Fruit fly (Drosophila melanogaster) whole organism, embryonic: ENCODE measurements around the gene Hap40.

Experiments
- Atf-2 ChIP-seq: fragments of 200-800 bp; sonication (Bioruptor generic); optimal IDR thresholded peaks from 2 replicates; lab custom pipeline; 2016; ENCODE audit warnings: missing biosample characterization, missing genetic modification characterization
- B-H1 ChIP-seq: fragments of 200-800 bp; sonication (Bioruptor generic); IDR thresholded peaks from 3 replicates; pipeline ENCODE4 v1.3.6; 2022; ENCODE audit warnings: missing biosample characterization, missing genetic modification characterization
- BEAF-32 ChIP-seq: fragments of 200-800 bp; sonication (Bioruptor generic); optimal IDR thresholded peaks from 3 replicates; lab custom pipeline; 2017; ENCODE audit warnings: missing biosample characterization, missing genetic modification characterization, mild to moderate bottlenecking, moderate library complexity, missing genetic modification reagents
- Bgb ChIP-seq: fragments of 200-800 bp; sonication (Bioruptor generic); IDR thresholded peaks from 2 replicates; pipeline ENCODE4 v1.3.6; 2022; ENCODE audit warnings: missing biosample characterization, missing genetic modification characterization; ENCODE audit not compliant: partially characterized antibody
- Blimp-1 ChIP-seq: fragments of 200-800 bp; sonication (Bioruptor generic); optimal IDR thresholded peaks from 3 replicates; lab custom pipeline; 2018; ENCODE audit warnings: missing biosample characterization, missing genetic modification characterization, mild to moderate bottlenecking, moderate library complexity, missing genetic modification reagents
- CG10147 ChIP-seq: fragments of 200-800 bp; sonication (Bioruptor generic); optimal IDR thresholded peaks from 2 replicates; lab custom pipeline; 2019; ENCODE audit warnings: missing biosample characterization, mild to moderate bottlenecking, missing genetic modification characterization, moderate library complexity
- CG13624 ChIP-seq: fragments of 200-800 bp; sonication (Bioruptor generic); optimal IDR thresholded peaks from 2 replicates; lab custom pipeline; 2016; ENCODE audit warnings: missing biosample characterization, missing genetic modification characterization
- CG14014 ChIP-seq: fragments of 200-800 bp; sonication (Bioruptor generic); IDR thresholded peaks from 2 replicates; pipeline ENCODE4 v1.3.6; 2022; ENCODE audit warnings: missing biosample characterization, missing genetic modification characterization
- CG14710 ChIP-seq: fragments of 200-800 bp; sonication (Bioruptor generic); optimal IDR thresholded peaks from 3 replicates; lab custom pipeline; 2019; ENCODE audit warnings: missing biosample characterization, mild to moderate bottlenecking, missing genetic modification characterization, moderate library complexity
- CG14860 ChIP-seq: fragments of 200-800 bp; sonication (Bioruptor generic); IDR thresholded peaks from 3 replicates; pipeline ENCODE4 v1.3.6; 2022; ENCODE audit warnings: missing biosample characterization, missing genetic modification characterization; ENCODE audit not compliant: partially characterized antibody
- CG15514 ChIP-seq: fragments of 200-800 bp; sonication (Bioruptor generic); optimal IDR thresholded peaks from 3 replicates; lab custom pipeline; 2017; ENCODE audit warnings: missing biosample characterization, missing genetic modification characterization, mild to moderate bottlenecking, moderate library complexity, missing genetic modification reagents
- CG16863 ChIP-seq: fragments of 200-800 bp; sonication (Bioruptor generic); optimal IDR thresholded peaks from 3 replicates; lab custom pipeline; 2016; ENCODE audit warnings: missing biosample characterization, missing genetic modification characterization
- CG1792 ChIP-seq: fragments of 200-800 bp; sonication (Bioruptor generic); optimal IDR thresholded peaks from 2 replicates; lab custom pipeline; 2016; ENCODE audit warnings: missing biosample characterization, missing genetic modification characterization
- CG2678 ChIP-seq: fragments of 200-800 bp; sonication (Bioruptor generic); optimal IDR thresholded peaks from 3 replicates; lab custom pipeline; 2019; ENCODE audit warnings: missing biosample characterization, mild to moderate bottlenecking, missing genetic modification characterization, moderate library complexity
- CG30431 ChIP-seq: fragments of 200-800 bp; sonication (Bioruptor generic); optimal IDR thresholded peaks from 2 replicates; lab custom pipeline; 2017; ENCODE audit warnings: missing biosample characterization, missing genetic modification characterization
- CG42726 ChIP-seq: fragments of 200-800 bp; sonication (Bioruptor generic); IDR thresholded peaks from 2 replicates; pipeline ENCODE4 v1.3.6; 2022; ENCODE audit warnings: missing biosample characterization, missing genetic modification characterization; ENCODE audit not compliant: partially characterized antibody
- CG4404 ChIP-seq: fragments of 200-800 bp; sonication (Bioruptor generic); IDR thresholded peaks from 2 replicates; pipeline ENCODE4 v1.3.6; 2022; ENCODE audit warnings: missing biosample characterization, missing genetic modification characterization
- CG4617 ChIP-seq: fragments of 200-800 bp; sonication (Bioruptor generic); optimal IDR thresholded peaks from 3 replicates; lab custom pipeline; 2016; ENCODE audit warnings: missing biosample characterization, missing genetic modification characterization, borderline replicate concordance
- CG4707 ChIP-seq: fragments of 200-800 bp; sonication (Bioruptor generic); optimal IDR thresholded peaks from 2 replicates; lab custom pipeline; 2018; ENCODE audit warnings: missing biosample characterization, mild to moderate bottlenecking, missing genetic modification characterization, moderate library complexity
- CG6654 ChIP-seq: fragments of 200-800 bp; sonication (Bioruptor generic); optimal IDR thresholded peaks from 2 replicates; lab custom pipeline; 2017; ENCODE audit warnings: missing biosample characterization, mild to moderate bottlenecking, missing genetic modification characterization
- CG6683 ChIP-seq: fragments of 200-800 bp; sonication (Bioruptor generic); optimal IDR thresholded peaks from 2 replicates; lab custom pipeline; 2017; ENCODE audit warnings: missing biosample characterization, mild to moderate bottlenecking, missing genetic modification characterization, missing genetic modification reagents
- CG7271 ChIP-seq: fragments of 200-800 bp; sonication (Bioruptor generic); optimal IDR thresholded peaks from 2 replicates; lab custom pipeline; 2018; ENCODE audit warnings: missing biosample characterization, mild to moderate bottlenecking, missing genetic modification characterization, moderate library complexity
- CG9817 ChIP-seq: fragments of 200-800 bp; sonication (Bioruptor generic); optimal IDR thresholded peaks from 2 replicates; lab custom pipeline; 2018; ENCODE audit warnings: missing biosample characterization, mild to moderate bottlenecking, missing genetic modification characterization, moderate library complexity
- Chrac-16 ChIP-seq: fragments of 200-800 bp; sonication (Bioruptor generic); optimal IDR thresholded peaks from 3 replicates; lab custom pipeline; 2016; ENCODE audit warnings: missing biosample characterization, missing genetic modification characterization
- Dad ChIP-seq: fragments of 200-800 bp; sonication (Bioruptor generic); optimal IDR thresholded peaks from 3 replicates; lab custom pipeline; 2016; ENCODE audit warnings: missing biosample characterization, missing genetic modification characterization
- Dek ChIP-seq: fragments of 200-800 bp; sonication (Bioruptor generic); optimal IDR thresholded peaks from 3 replicates; lab custom pipeline; 2019; ENCODE audit warnings: missing biosample characterization, mild to moderate bottlenecking, missing genetic modification characterization, moderate library complexity
- H2.0 ChIP-seq: fragments of 200-800 bp; sonication (Bioruptor generic); IDR thresholded peaks from 2 replicates; pipeline ENCODE4 v1.3.6; 2022; ENCODE audit warnings: missing biosample characterization, missing genetic modification characterization
- HLHmδ ChIP-seq: fragments of 200-800 bp; sonication (Bioruptor generic); optimal IDR thresholded peaks from 2 replicates; lab custom pipeline; 2018; ENCODE audit warnings: missing biosample characterization, mild to moderate bottlenecking, missing genetic modification characterization, moderate library complexity
- Hr78 ChIP-seq, 2 experiments: fragments of 200-800 bp in 1 of 2; fragments of >200 bp in 1 of 2; sonication (Bioruptor generic) in 1 of 2; optimal IDR thresholded peaks; 2 replicates each; lab custom pipeline; 2017 to 2019; ENCODE audit warnings: missing biosample characterization in 2 of 2, missing genetic modification characterization in 2 of 2, mild to moderate bottlenecking in 1 of 2, moderate library complexity in 1 of 2
- Lhr ChIP-seq: fragments of 200-800 bp; sonication (Bioruptor generic); optimal IDR thresholded peaks from 3 replicates; lab custom pipeline; 2017; ENCODE audit warnings: mild to moderate bottlenecking, missing biosample characterization, missing genetic modification reagents, missing genetic modification characterization
- NC2α ChIP-seq: fragments of 200-800 bp; sonication (Bioruptor generic); optimal IDR thresholded peaks from 2 replicates; lab custom pipeline; 2016; ENCODE audit warnings: missing biosample characterization, missing genetic modification characterization
- NK7.1 ChIP-seq: fragments of 200-800 bp; sonication (Bioruptor generic); optimal IDR thresholded peaks from 3 replicates; lab custom pipeline; 2016; ENCODE audit warnings: missing biosample characterization, missing genetic modification characterization
- Opbp ChIP-seq: fragments of 200-800 bp; sonication (Bioruptor generic); IDR thresholded peaks from 3 replicates; pipeline ENCODE4 v1.3.6; 2022; ENCODE audit warnings: missing biosample characterization, missing genetic modification characterization; ENCODE audit not compliant: partially characterized antibody
- Ptx1 ChIP-seq: fragments of 200-800 bp; sonication (Bioruptor generic); IDR thresholded peaks from 2 replicates; pipeline ENCODE4 v1.3.6; 2022; ENCODE audit warnings: missing biosample characterization, missing genetic modification characterization
- Rfx ChIP-seq: fragments of 200-800 bp; sonication (Bioruptor generic); IDR thresholded peaks from 2 replicates; pipeline ENCODE4 v1.3.6; 2022; ENCODE audit warnings: missing biosample characterization, missing genetic modification characterization
- Tbp ChIP-seq: fragments of >200 bp; optimal IDR thresholded peaks from 2 replicates; lab custom pipeline; 2018; ENCODE audit warnings: missing biosample characterization, missing genetic modification characterization
- al ChIP-seq: fragments of 200-800 bp; sonication (Bioruptor generic); IDR thresholded peaks from 2 replicates; pipeline ENCODE4 v1.3.6; 2022; ENCODE audit warnings: missing biosample characterization, missing genetic modification characterization
- aop ChIP-seq: fragments of 200-800 bp; sonication (Bioruptor generic); IDR thresholded peaks from 2 replicates; pipeline ENCODE4 v1.3.6; 2022; ENCODE audit warnings: missing biosample characterization, missing genetic modification characterization
- crol ChIP-seq: fragments of 200-800 bp; sonication (Bioruptor generic); IDR thresholded peaks from 2 replicates; pipeline ENCODE4 v1.3.6; 2022; ENCODE audit warnings: missing biosample characterization, missing genetic modification characterization
- dysf ChIP-seq: fragments of 200-800 bp; sonication (Bioruptor generic); IDR thresholded peaks from 3 replicates; pipeline ENCODE4 v1.3.6; 2022; ENCODE audit warnings: missing biosample characterization, missing genetic modification characterization
- fd64A ChIP-seq: fragments of 200-800 bp; sonication (Bioruptor generic); optimal IDR thresholded peaks from 3 replicates; lab custom pipeline; 2018; ENCODE audit warnings: missing biosample characterization, mild to moderate bottlenecking, missing genetic modification characterization
- fu2 ChIP-seq: fragments of 200-800 bp; sonication (Bioruptor generic); optimal IDR thresholded peaks from 2 replicates; lab custom pipeline; 2016; ENCODE audit warnings: missing biosample characterization, missing genetic modification characterization
- her ChIP-seq: fragments of 200-800 bp; sonication (Bioruptor generic); optimal IDR thresholded peaks from 2 replicates; lab custom pipeline; 2016; ENCODE audit warnings: missing biosample characterization, missing genetic modification characterization
- ind ChIP-seq: fragments of 200-800 bp; sonication (Bioruptor generic); optimal IDR thresholded peaks from 3 replicates; lab custom pipeline; 2016; ENCODE audit warnings: missing biosample characterization, missing genetic modification characterization
- knrl ChIP-seq: fragments of 200-800 bp; sonication (Bioruptor generic); IDR thresholded peaks from 3 replicates; pipeline ENCODE4 v1.3.6; 2022; ENCODE audit warnings: missing biosample characterization, missing genetic modification characterization; ENCODE audit not compliant: partially characterized antibody
- mirr ChIP-seq: fragments of 200-800 bp; sonication (Bioruptor generic); optimal IDR thresholded peaks from 3 replicates; lab custom pipeline; 2018; ENCODE audit warnings: missing biosample characterization, mild to moderate bottlenecking, missing genetic modification characterization
- mld ChIP-seq: fragments of 200-800 bp; sonication (Bioruptor generic); IDR thresholded peaks from 3 replicates; pipeline ENCODE4 v1.3.6; 2022; ENCODE audit warnings: missing biosample characterization, missing genetic modification characterization; ENCODE audit not compliant: partially characterized antibody
- pita ChIP-seq: fragments of 200-800 bp; sonication (Bioruptor generic); optimal IDR thresholded peaks from 2 replicates; lab custom pipeline; 2017; ENCODE audit warnings: missing biosample characterization, mild to moderate bottlenecking, missing genetic modification characterization
- sqz ChIP-seq: fragments of 200-800 bp; sonication (Bioruptor generic); optimal IDR thresholded peaks from 3 replicates; lab custom pipeline; 2018; ENCODE audit warnings: missing biosample characterization, mild to moderate bottlenecking, missing genetic modification characterization
- trem ChIP-seq: fragments of 200-800 bp; optimal IDR thresholded peaks from 3 replicates; lab custom pipeline; 2019; ENCODE audit warnings: missing biosample characterization, mild to moderate bottlenecking, missing genetic modification characterization, moderate library complexity
- wdn ChIP-seq: fragments of 200-800 bp; sonication (Bioruptor generic); IDR thresholded peaks from 2 replicates; pipeline ENCODE4 v1.3.6; 2022; ENCODE audit warnings: missing biosample characterization, missing genetic modification characterization

Hap40 gene

dm6 chrX:15748945-15749344, 45.0 kb downstream of the Hap40 start, which contains the start of gene Mvd (continued):
- TF ChIP-seq ind (GFP tag; lab: Kevin White, UChicago), result no peak
- peak; percentile 19 for TF ChIP-seq CG13624 (GFP tag; lab: Kevin White, UChicago)
- peak; percentile 51 for TF ChIP-seq Bgb (GFP tag; lab: Robert Waterston, UW)
- TF ChIP-seq mld, result no peak
- TF ChIP-seq Rfx (GFP tag; lab: Robert Waterston, UW), result no peak
- TF ChIP-seq HLHmδ (GFP tag; lab: Kevin White, UChicago), result no peak
- TF ChIP-seq CG14014 (GFP tag; lab: Robert Waterston, UW), result no peak
- TF ChIP-seq CG16863 (GFP tag; lab: Kevin White, UChicago), result no peak
- peak; percentile 75 for TF ChIP-seq CG14710
- no peak for TF ChIP-seq Hr78 (GFP tag; optimal IDR thresholded peaks at IDR 0.05; lab: Kevin White, UChicago)
- TF ChIP-seq H2.0 (GFP tag; lab: Robert Waterston, UW), result no peak
- TF ChIP-seq Lhr, result peak; percentile 29
- no peak for TF ChIP-seq CG6683 (GFP tag; lab: Kevin White, UChicago)
- TF ChIP-seq al (GFP tag; lab: Robert Waterston, UW), result no peak
- TF ChIP-seq CG7271, result no peak
- TF ChIP-seq BEAF-32 (GFP tag; lab: Kevin White, UChicago), result peak; percentile 54
- no peak for TF ChIP-seq CG1792 (GFP tag; lab: Kevin White, UChicago)
- TF ChIP-seq CG14860 (GFP tag; lab: Robert Waterston, UW), result no peak
- TF ChIP-seq NK7.1 (GFP tag; lab: Kevin White, UChicago), result no peak
- no peak for TF ChIP-seq aop (GFP tag; lab: Robert Waterston, UW)
- TF ChIP-seq wdn (GFP tag; lab: Robert Waterston, UW), result no peak
- TF ChIP-seq fu2 (GFP tag; lab: Kevin White, UChicago), result no peak
- no peak for TF ChIP-seq Chrac-16 (GFP tag; lab: Kevin White, UChicago)
- peak; percentile 48 for TF ChIP-seq trem (tag; lab: Kevin White, UChicago)
- TF ChIP-seq CG42726 (GFP tag; lab: Robert Waterston, UW), result no peak
- TF ChIP-seq mirr (GFP tag; lab: Kevin White, UChicago), result no peak
- no peak for TF ChIP-seq CG4404 (GFP tag; lab: Robert Waterston, UW)
- TF ChIP-seq CG6654, result no peak
- no peak for TF ChIP-seq Tbp
- no peak for TF ChIP-seq B-H1 (GFP tag; lab: Robert Waterston, UW)
- TF ChIP-seq CG4707 (GFP tag; lab: Kevin White, UChicago), result no peak
- no peak for TF ChIP-seq CG30431 (GFP tag; lab: Kevin White, UChicago)
- TF ChIP-seq CG9817 (tag; lab: Kevin White, UChicago), result no peak
- TF ChIP-seq her, result no peak
- no peak for TF ChIP-seq dysf
- no peak for TF ChIP-seq Atf-2 (GFP tag; lab: Kevin White, UChicago)
- TF ChIP-seq Dek (tag; lab: Kevin White, UChicago), result no peak
- peak; percentile 10; the same call in 1 of the 3 replicates for TF ChIP-seq knrl (GFP tag; lab: Robert Waterston, UW)
- TF ChIP-seq CG2678 (tag; lab: Kevin White, UChicago), result no peak
- peak; percentile 68 for TF ChIP-seq Blimp-1 (GFP tag; lab: Kevin White, UChicago)
- no peak for TF ChIP-seq Dad (GFP tag; lab: Kevin White, UChicago)
- TF ChIP-seq pita (GFP tag; lab: Kevin White, UChicago), result peak; percentile 65
- TF ChIP-seq CG4617 (GFP tag; lab: Kevin White, UChicago), result peak; percentile 18
- no peak for TF ChIP-seq fd64A
- TF ChIP-seq CG15514, result peak; percentile 81
- TF ChIP-seq sqz (GFP tag; lab: Kevin White, UChicago), result no peak
- TF ChIP-seq NC2α (GFP tag; lab: Kevin White, UChicago), result no peak
- no peak for TF ChIP-seq CG10147 (GFP tag; lab: Kevin White, UChicago)
- no peak for TF ChIP-seq crol
- TF ChIP-seq Ptx1 (GFP tag; lab: Robert Waterston, UW), result no peak
- TF ChIP-seq Opbp, result peak; percentile 69
